Worm (Caenorhabditis elegans) whole organism, L4 larva: ENCODE data around the gene F20B6.5.
A peak's percentile ranks its signal among the peaks of the same experiment; 100 is the strongest.

ENCODE experiments used
- D1046.2 ChIP-seq: fragments of 200-800 bp; sonication (Bioruptor generic); IDR thresholded peaks from 2 replicates; pipeline ENCODE4 v1.3.6; 2022; ENCODE audit warnings: missing genetic modification characterization, missing compliant biosample characterization
- T26A8.4 ChIP-seq: fragments of 200-800 bp; sonication (Bioruptor generic); IDR thresholded peaks from 2 replicates; pipeline ENCODE4 v1.3.6; 2022; ENCODE audit warnings: missing genetic modification characterization, missing compliant biosample characterization
- Y5F2A.4 ChIP-seq: fragments of 200-800 bp; sonication (Bioruptor generic); optimal IDR thresholded peaks from 2 replicates; lab custom pipeline; 2018; ENCODE audit warnings: mild to moderate bottlenecking, missing genetic modification characterization, missing compliant biosample characterization
- ZK546.5 ChIP-seq, 2 experiments: sonication (generic microtip); optimal IDR thresholded peaks; 2 replicates each; lab custom pipeline; 2017; ENCODE audit warnings: missing biosample characterization in 2 of 2, missing genetic modification characterization in 2 of 2
- aha-1 ChIP-seq: fragments of 150-350 bp; peaks from one replicate; lab custom pipeline; 2014; ENCODE audit warnings: missing biosample characterization, missing genetic modification characterization
- arid-1 ChIP-seq: fragments of 200-800 bp; sonication (Bioruptor generic); conservative IDR thresholded peaks from 2 replicates; pipeline ENCODE4 v1.3.6; 2022; ENCODE audit warnings: missing genetic modification reagents, missing genetic modification characterization, missing compliant biosample characterization
- attf-4 ChIP-seq: sonication (generic microtip); optimal IDR thresholded peaks from 3 replicates; lab custom pipeline; 2017; ENCODE audit warnings: missing biosample characterization, missing genetic modification characterization
- ceh-32 ChIP-seq: sonication (generic microtip); optimal IDR thresholded peaks from 2 replicates; lab custom pipeline; 2016; ENCODE audit warnings: mild to moderate bottlenecking, missing genetic modification characterization, missing compliant biosample characterization; ENCODE audit not compliant: poor library complexity
- cey-2 ChIP-seq: sonication (generic microtip); optimal IDR thresholded peaks from 3 replicates; lab custom pipeline; 2017; ENCODE audit warnings: missing genetic modification characterization, mild to moderate bottlenecking, missing compliant biosample characterization, antibody characterized with exemption, borderline replicate concordance; ENCODE audit not compliant: insufficient read depth
- ctbp-1 ChIP-seq: fragments of 200-800 bp; sonication (Bioruptor generic); IDR thresholded peaks from 2 replicates; pipeline ENCODE4 v1.3.6; 2022; ENCODE audit warnings: missing genetic modification reagents, missing genetic modification characterization, missing compliant biosample characterization
- daf-12 ChIP-seq: fragments of 150-350 bp; optimal IDR thresholded peaks from 2 replicates; lab custom pipeline; 2014; ENCODE audit warnings: missing biosample characterization, missing genetic modification reagents, missing genetic modification characterization
- daf-16 ChIP-seq, 3 experiments: sonication (generic microtip); optimal IDR thresholded peaks; 2 replicates each; lab custom pipeline; 2016 to 2017; ENCODE audit warnings: missing genetic modification characterization in 3 of 3, missing genetic modification reagents in 3 of 3, mild to moderate bottlenecking in 2 of 3, missing compliant biosample characterization in 2 of 3, missing biosample characterization in 1 of 3, moderate library complexity in 1 of 3
- dmd-6 ChIP-seq: fragments of 200-800 bp; sonication (Bioruptor generic); IDR thresholded peaks from 2 replicates; pipeline ENCODE4 v1.3.6; 2022; ENCODE audit warnings: missing genetic modification reagents, missing genetic modification characterization, missing compliant biosample characterization
- dmd-9 ChIP-seq: fragments of 200-800 bp; sonication (Bioruptor generic); IDR thresholded peaks from 2 replicates; pipeline ENCODE4 v1.3.6; 2022; ENCODE audit warnings: missing genetic modification reagents, missing genetic modification characterization, missing compliant biosample characterization
- duxl-1 ChIP-seq: sonication (generic microtip); optimal IDR thresholded peaks from 2 replicates; lab custom pipeline; 2016; ENCODE audit warnings: mild to moderate bottlenecking, missing genetic modification characterization, moderate library complexity, missing compliant biosample characterization; ENCODE audit not compliant: poor library complexity
- egl-27 ChIP-seq: sonication (generic microtip); optimal IDR thresholded peaks from 3 replicates; lab custom pipeline; 2017; ENCODE audit warnings: missing biosample characterization, missing genetic modification reagents, missing genetic modification characterization
- egl-43 ChIP-seq: fragments of 200-800 bp; sonication (Bioruptor generic); IDR thresholded peaks from 2 replicates; pipeline ENCODE4 v1.3.6; 2022; ENCODE audit warnings: missing genetic modification reagents, missing genetic modification characterization, missing compliant biosample characterization
- fos-1 ChIP-seq: fragments of 150-350 bp; optimal IDR thresholded peaks from 2 replicates; lab custom pipeline; 2014; ENCODE audit warnings: missing biosample characterization, missing genetic modification characterization
- hlh-11 ChIP-seq: fragments of 200-800 bp; sonication (Bioruptor generic); optimal IDR thresholded peaks from 2 replicates; lab custom pipeline; 2018; ENCODE audit warnings: mild to moderate bottlenecking, missing genetic modification characterization, missing compliant biosample characterization
- hmg-1.1 ChIP-seq: fragments of 200-800 bp; sonication (Bioruptor generic); IDR thresholded peaks from 2 replicates; pipeline ENCODE4 v1.3.6; 2022; ENCODE audit warnings: missing genetic modification reagents, missing genetic modification characterization, missing compliant biosample characterization
- jun-1 ChIP-seq: fragments of 150-350 bp; optimal IDR thresholded peaks from 2 replicates; lab custom pipeline; 2014; ENCODE audit warnings: missing biosample characterization, missing genetic modification reagents, missing genetic modification characterization
- lim-7 ChIP-seq: fragments of 200-800 bp; sonication (Bioruptor generic); IDR thresholded peaks from 2 replicates; pipeline ENCODE4 v1.3.6; 2022; ENCODE audit warnings: missing genetic modification characterization, missing compliant biosample characterization
- lin-29 ChIP-seq: fragments of 200-800 bp; sonication (Bioruptor generic); IDR thresholded peaks from 2 replicates; pipeline ENCODE4 v1.3.6; 2022; ENCODE audit warnings: missing genetic modification reagents, missing genetic modification characterization, missing compliant biosample characterization
- lin-38 ChIP-seq: fragments of 200-800 bp; sonication (Bioruptor generic); IDR thresholded peaks from 2 replicates; pipeline ENCODE4 v1.3.6; 2022; ENCODE audit warnings: missing genetic modification reagents, missing genetic modification characterization, missing compliant biosample characterization
- lin-39 ChIP-seq: fragments of 150-350 bp; optimal IDR thresholded peaks from 2 replicates; lab custom pipeline; 2014; ENCODE audit warnings: missing biosample characterization, missing genetic modification reagents, missing genetic modification characterization
- lsy-2 ChIP-seq, 2 experiments: fragments of 150-350 bp in 1 of 2; sonication (generic microtip) in 1 of 2; optimal IDR thresholded peaks; 2 replicates each; lab custom pipeline; 2014 to 2017; ENCODE audit warnings: missing biosample characterization in 2 of 2, missing genetic modification characterization in 2 of 2
- madf-5 ChIP-seq, 2 experiments: fragments of 200-800 bp; sonication (Bioruptor generic); IDR thresholded peaks; 2 replicates each; pipeline ENCODE4 v1.3.6; 2022; ENCODE audit warnings: missing compliant biosample characterization in 2 of 2, missing genetic modification characterization in 2 of 2
- madf-9 ChIP-seq: fragments of 200-800 bp; sonication (Bioruptor generic); conservative IDR thresholded peaks from 2 replicates; pipeline ENCODE4 v1.3.6; 2022; ENCODE audit warnings: missing genetic modification reagents, missing genetic modification characterization, missing compliant biosample characterization
- mdl-1 ChIP-seq, 2 experiments: fragments of 150-350 bp in 1 of 2; sonication (generic microtip) in 1 of 2; optimal IDR thresholded peaks; 2 replicates each; lab custom pipeline; 2014 to 2017; ENCODE audit warnings: missing biosample characterization in 2 of 2, missing genetic modification characterization in 2 of 2
- nhr-102 ChIP-seq: sonication (generic microtip); optimal IDR thresholded peaks from 2 replicates; lab custom pipeline; 2016; ENCODE audit warnings: mild to moderate bottlenecking, missing genetic modification characterization, moderate library complexity, missing compliant biosample characterization
- nhr-11 ChIP-seq: fragments of 150-350 bp; optimal IDR thresholded peaks from 2 replicates; lab custom pipeline; 2014; ENCODE audit warnings: missing biosample characterization, missing genetic modification characterization
- nhr-237 ChIP-seq: sonication (generic microtip); optimal IDR thresholded peaks from 2 replicates; lab custom pipeline; 2017; ENCODE audit warnings: missing biosample characterization, missing genetic modification characterization
- nhr-28 ChIP-seq: fragments of 150-350 bp; optimal IDR thresholded peaks from 2 replicates; lab custom pipeline; 2014; ENCODE audit warnings: missing biosample characterization, missing genetic modification characterization
- nhr-42 ChIP-seq: fragments of 200-800 bp; sonication (Bioruptor generic); IDR thresholded peaks from 2 replicates; pipeline ENCODE4 v1.3.6; 2022; ENCODE audit warnings: missing genetic modification characterization, missing compliant biosample characterization
- nhr-77 ChIP-seq: fragments of 150-350 bp; optimal IDR thresholded peaks from 2 replicates; lab custom pipeline; 2014; ENCODE audit warnings: missing biosample characterization, missing genetic modification characterization
- pha-4 ChIP-seq, 2 experiments: fragments of 150-350 bp in 1 of 2; fragments of 200-800 bp in 1 of 2; sonication (Bioruptor generic) in 1 of 2; IDR thresholded peaks in 1 of 2; optimal IDR thresholded peaks in 1 of 2; 2 replicates each; pipeline versions ENCODE4 v1.3.6 to Lab custom; 2014 to 2022; ENCODE audit warnings: missing genetic modification characterization in 2 of 2, missing genetic modification reagents in 2 of 2, missing biosample characterization in 1 of 2, missing compliant biosample characterization in 1 of 2
- php-3 ChIP-seq: fragments of 200-800 bp; sonication (Bioruptor generic); IDR thresholded peaks from 2 replicates; pipeline ENCODE4 v1.3.6; 2022; ENCODE audit warnings: missing genetic modification reagents, missing genetic modification characterization, missing compliant biosample characterization
- pqm-1 ChIP-seq: sonication (generic microtip); optimal IDR thresholded peaks from 2 replicates; lab custom pipeline; 2017; ENCODE audit warnings: missing biosample characterization, missing genetic modification characterization
- saeg-2 ChIP-seq: fragments of 200-800 bp; sonication (Bioruptor generic); IDR thresholded peaks from 2 replicates; pipeline ENCODE4 v1.3.6; 2022; ENCODE audit warnings: missing genetic modification reagents, missing genetic modification characterization, missing compliant biosample characterization
- set-16 ChIP-seq: fragments of 200-800 bp; sonication (Bioruptor generic); IDR thresholded peaks from 2 replicates; pipeline ENCODE4 v1.3.6; 2022; ENCODE audit warnings: missing genetic modification reagents, missing genetic modification characterization, missing compliant biosample characterization
- spr-1 ChIP-seq: sonication (generic microtip); optimal IDR thresholded peaks from 2 replicates; lab custom pipeline; 2016; ENCODE audit warnings: mild to moderate bottlenecking, missing genetic modification characterization, missing compliant biosample characterization
- tra-1 ChIP-seq: fragments of 200-800 bp; sonication (Bioruptor generic); IDR thresholded peaks from 2 replicates; pipeline ENCODE4 v1.3.6; 2022; ENCODE audit warnings: missing genetic modification reagents, missing genetic modification characterization, missing compliant biosample characterization
- zfp-3 ChIP-seq: fragments of 200-800 bp; sonication (Bioruptor generic); conservative IDR thresholded peaks from 2 replicates; pipeline ENCODE4 v1.3.6; 2022; ENCODE audit warnings: missing genetic modification reagents, missing genetic modification characterization, missing compliant biosample characterization
- zip-11 ChIP-seq: fragments of 200-800 bp; sonication (Bioruptor generic); IDR thresholded peaks from 2 replicates; pipeline ENCODE4 v1.3.6; 2022; ENCODE audit warnings: missing genetic modification characterization, missing compliant biosample characterization
- zip-2 ChIP-seq: fragments of 150-350 bp; optimal IDR thresholded peaks from 2 replicates; lab custom pipeline; 2014; ENCODE audit warnings: missing biosample characterization, missing genetic modification characterization
- ztf-11 ChIP-seq: fragments of 150-350 bp; optimal IDR thresholded peaks from 2 replicates; lab custom pipeline; 2014; ENCODE audit warnings: missing biosample characterization, missing genetic modification characterization
- ztf-7 ChIP-seq: fragments of 150-350 bp; optimal IDR thresholded peaks from 2 replicates; lab custom pipeline; 2014; ENCODE audit warnings: missing biosample characterization, missing genetic modification characterization

The F20B6.5 gene

DNA sequence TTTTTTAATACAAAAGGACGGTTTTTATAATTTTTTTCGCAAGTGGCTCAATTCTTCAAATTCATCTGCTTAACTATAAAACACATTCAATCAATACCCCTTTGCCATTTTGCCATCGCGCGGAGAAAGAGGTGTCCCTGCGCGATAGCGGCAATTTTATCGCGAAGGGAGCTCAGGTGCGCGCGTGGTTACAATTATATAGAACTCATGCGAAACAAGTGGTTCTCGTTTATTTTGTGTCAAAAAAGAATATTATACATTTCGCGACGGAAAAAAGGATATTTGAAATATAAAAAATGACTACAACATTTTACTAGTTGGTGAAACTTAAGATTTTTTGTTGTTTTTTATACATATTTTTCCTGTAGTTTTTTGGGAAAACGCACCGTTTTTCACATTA lies 9.4 kb upstream of the F20B6.5 start (continued):
- TF ChIP-seq ztf-11: peak; percentile 67
- TF ChIP-seq hlh-11 (tag; lab: Kevin White, UChicago): peak; percentile 98
- peak; percentile 96 for TF ChIP-seq Y5F2A.4 (GFP tag; lab: Kevin White, UChicago)
- TF ChIP-seq jun-1 (tag; lab: Kevin White, UChicago): peak; percentile 99
- TF ChIP-seq fos-1 (tag; lab: Kevin White, UChicago): peak; percentile 99
- TF ChIP-seq nhr-77 (tag; lab: Kevin White, UChicago): peak; percentile 99
- TF ChIP-seq lim-7: peak; percentile 79
- no peak for TF ChIP-seq attf-4 (tag; lab: Kevin White, UChicago)
- peak; percentile 99 for TF ChIP-seq dmd-6 (GFP tag; lab: Robert Waterston, UW)
- peak; percentile 87 for TF ChIP-seq lin-39 (tag; lab: Kevin White, UChicago)
- TF ChIP-seq pqm-1: peak; percentile 40
- peak; percentile 97 for TF ChIP-seq tra-1 (GFP tag; lab: Robert Waterston, UW)
- peak; percentile 100 for TF ChIP-seq hmg-1.1 (GFP tag; lab: Robert Waterston, UW)
- TF ChIP-seq ZK546.5 (tag; optimal IDR thresholded peaks at IDR 0.05; lab: Kevin White, UChicago): peak; percentile 40 to 81
- TF ChIP-seq lin-38 (GFP tag; lab: Robert Waterston, UW): peak; percentile 90
- peak; percentile 86 for TF ChIP-seq cey-2 (tag; lab: Kevin White, UChicago)
- peak; percentile 100 for TF ChIP-seq nhr-42 (GFP tag; lab: Robert Waterston, UW)
- TF ChIP-seq zfp-3 (GFP tag; lab: Robert Waterston, UW): peak; percentile 97
- TF ChIP-seq ceh-32 (tag; lab: Kevin White, UChicago): peak; percentile 93
- peak; percentile 89 for TF ChIP-seq dmd-9 (GFP tag; lab: Robert Waterston, UW)
- peak; percentile 68; the same call in 1 of the 2 replicates for TF ChIP-seq zip-11
- no peak for TF ChIP-seq daf-12 (tag; lab: Kevin White, UChicago)
- peak; percentile 97 for TF ChIP-seq lsy-2 (tag; optimal IDR thresholded peaks at IDR 0.05; lab: Kevin White, UChicago)
- TF ChIP-seq ctbp-1: peak; percentile 99

DNA sequence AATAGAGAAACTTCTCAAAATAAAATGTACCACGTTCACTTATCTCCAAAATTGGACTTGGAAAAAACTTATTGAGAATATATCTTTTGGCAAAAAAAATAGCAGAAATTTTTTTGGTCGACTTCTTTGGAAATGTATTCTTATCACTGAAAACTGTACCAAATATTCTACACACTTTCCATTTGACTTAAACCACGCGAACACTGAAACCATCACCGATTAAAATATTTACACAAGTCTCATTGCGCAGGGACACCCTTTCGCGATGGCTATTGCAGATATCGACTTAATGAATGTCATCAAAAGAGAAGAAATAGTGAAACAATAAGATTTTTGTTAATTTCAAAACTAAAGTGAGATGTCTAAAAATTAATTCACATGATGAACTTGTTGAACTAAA lies 8.8 kb upstream of the F20B6.5 start:
- TF ChIP-seq jun-1 (tag; lab: Kevin White, UChicago): peak; percentile 54
- 0 out of 2 replicates have a peak, but pooled peaks have one; percentile 20 for TF ChIP-seq arid-1 (GFP tag; lab: Robert Waterston, UW)
- TF ChIP-seq lsy-2 (tag; optimal IDR thresholded peaks at IDR 0.05; lab: Kevin White, UChicago): peak in 1 of 2 experiments; percentile 68
- TF ChIP-seq lim-7: no peak
- no peak for TF ChIP-seq set-16
- TF ChIP-seq madf-5 (GFP tag; IDR thresholded peaks at IDR 0.05; lab: Robert Waterston, UW): 0 out of 4 replicates have a peak, but pooled peaks of 1 of the 2 experiments have one; percentile 48
- peak; percentile 58; the same call in 1 of the 2 replicates for TF ChIP-seq php-3 (GFP tag; lab: Robert Waterston, UW)
- peak; percentile 53 for TF ChIP-seq ztf-7 (tag; lab: Kevin White, UChicago)
- peak in 1 of 2 experiments; percentile 29 for TF ChIP-seq mdl-1 (tag; optimal IDR thresholded peaks at IDR 0.05; lab: Kevin White, UChicago)
- no peak for TF ChIP-seq D1046.2
- peak; percentile 36 for TF ChIP-seq nhr-237
- peak; percentile 76 for TF ChIP-seq hmg-1.1 (GFP tag; lab: Robert Waterston, UW)
- TF ChIP-seq duxl-1 (tag; lab: Kevin White, UChicago): peak; percentile 93
- peak; percentile 69 for TF ChIP-seq nhr-28 (tag; lab: Kevin White, UChicago)
- TF ChIP-seq nhr-42 (GFP tag; lab: Robert Waterston, UW): peak; percentile 93
- TF ChIP-seq aha-1 (tag; lab: Kevin White, UChicago): peak; percentile 40
- peak; percentile 29 for TF ChIP-seq zip-2 (tag; lab: Kevin White, UChicago)
- peak; percentile 98 for TF ChIP-seq nhr-77 (tag; lab: Kevin White, UChicago)
- TF ChIP-seq daf-16 (GFP tag; optimal IDR thresholded peaks at IDR 0.05; lab: Kevin White, UChicago): no peak
- peak; percentile 61 for TF ChIP-seq daf-16 (tag; optimal IDR thresholded peaks at IDR 0.05; lab: Kevin White, UChicago)
- peak; percentile 56 for TF ChIP-seq nhr-102 (tag; lab: Kevin White, UChicago)
- TF ChIP-seq madf-9 (GFP tag; lab: Robert Waterston, UW): peak; percentile 50; the same call in 1 of the 2 replicates
- TF ChIP-seq T26A8.4 (GFP tag; lab: Robert Waterston, UW): peak; percentile 68
- peak; percentile 64; the same call in 1 of the 2 replicates for TF ChIP-seq pha-4 (GFP tag; IDR thresholded peaks at IDR 0.05; lab: Robert Waterston, UW)
- TF ChIP-seq pha-4 (tag; optimal IDR thresholded peaks at IDR 0.05; lab: Kevin White, UChicago): no peak
- peak; percentile 70 for TF ChIP-seq dmd-6 (GFP tag; lab: Robert Waterston, UW)
- TF ChIP-seq tra-1 (GFP tag; lab: Robert Waterston, UW): 0 out of 2 replicates have a peak, but pooled peaks have one; percentile 18
- TF ChIP-seq saeg-2 (GFP tag; lab: Robert Waterston, UW): peak; percentile 83
- peak; percentile 79 for TF ChIP-seq fos-1 (tag; lab: Kevin White, UChicago)
- peak; percentile 41; the same call in 1 of the 2 replicates for TF ChIP-seq egl-43 (GFP tag; lab: Robert Waterston, UW)
- TF ChIP-seq egl-27 (tag; lab: Kevin White, UChicago): no peak
- TF ChIP-seq nhr-11 (tag; lab: Kevin White, UChicago): peak; percentile 77
- no peak for TF ChIP-seq spr-1 (tag; lab: Kevin White, UChicago)
- TF ChIP-seq lin-29 (GFP tag; lab: Robert Waterston, UW): 0 out of 2 replicates have a peak, but pooled peaks have one; percentile 13
